Fruit fly (Drosophila melanogaster) whole organism, embryonic: ENCODE data around the gene CG31174.

Experiments used
- CG10543 ChIP-seq: fragments of 200-800 bp; sonication (Bioruptor generic); optimal IDR thresholded peaks from 3 replicates; lab custom pipeline; 2017; ENCODE audit warnings: missing biosample characterization, mild to moderate bottlenecking, missing genetic modification characterization, moderate library complexity
- CG10959 ChIP-seq: fragments of 200-800 bp; sonication (Bioruptor generic); IDR thresholded peaks from 2 replicates; pipeline ENCODE4 v1.3.6; 2022; ENCODE audit warnings: missing biosample characterization, missing genetic modification characterization
- CG12659 ChIP-seq: fragments of 200-800 bp; sonication (Bioruptor generic); optimal IDR thresholded peaks from 3 replicates; lab custom pipeline; 2017; ENCODE audit warnings: mild to moderate bottlenecking, missing biosample characterization, missing genetic modification reagents, missing genetic modification characterization
- CG12744 ChIP-seq: fragments of 200-800 bp; sonication (Bioruptor generic); optimal IDR thresholded peaks from 2 replicates; lab custom pipeline; 2016; ENCODE audit warnings: missing biosample characterization, missing genetic modification characterization
- CG1603 ChIP-seq: fragments of 200-800 bp; sonication (Bioruptor generic); optimal IDR thresholded peaks from 2 replicates; lab custom pipeline; 2019; ENCODE audit warnings: missing biosample characterization, mild to moderate bottlenecking, missing genetic modification characterization, moderate library complexity
- CG16779 ChIP-seq: fragments of 200-800 bp; sonication (Bioruptor generic); IDR thresholded peaks from 2 replicates; pipeline ENCODE4 v1.3.6; 2022; ENCODE audit warnings: missing biosample characterization, missing genetic modification characterization
- CG16813 ChIP-seq: fragments of 200-800 bp; sonication (Bioruptor generic); IDR thresholded peaks from 3 replicates; pipeline ENCODE4 v1.3.6; 2022; ENCODE audit warnings: missing biosample characterization, missing genetic modification characterization; ENCODE audit not compliant: partially characterized antibody
- CG17186 ChIP-seq: fragments of 200-800 bp; sonication (Bioruptor generic); optimal IDR thresholded peaks from 3 replicates; lab custom pipeline; 2017; ENCODE audit warnings: missing biosample characterization, missing genetic modification reagents, missing genetic modification characterization
- CG17385 ChIP-seq: fragments of 200-800 bp; sonication (Bioruptor generic); optimal IDR thresholded peaks from 3 replicates; lab custom pipeline; 2018; ENCODE audit warnings: missing biosample characterization, mild to moderate bottlenecking, missing genetic modification characterization
- CG17912 ChIP-seq: fragments of 200-800 bp; sonication (Bioruptor generic); optimal IDR thresholded peaks from 2 replicates; lab custom pipeline; 2018; ENCODE audit warnings: missing biosample characterization, mild to moderate bottlenecking, missing genetic modification characterization
- CG3995 ChIP-seq: fragments of 200-800 bp; sonication (Bioruptor generic); optimal IDR thresholded peaks from 3 replicates; lab custom pipeline; 2016; ENCODE audit warnings: missing biosample characterization, missing genetic modification characterization
- CG4360 ChIP-seq: fragments of 200-800 bp; sonication (Bioruptor generic); IDR thresholded peaks from 2 replicates; pipeline ENCODE4 v1.3.6; 2022; ENCODE audit warnings: missing biosample characterization, missing genetic modification characterization
- CG6272 ChIP-seq: fragments of 200-800 bp; sonication (Bioruptor generic); IDR thresholded peaks from 2 replicates; pipeline ENCODE4 v1.3.6; 2022; ENCODE audit warnings: missing biosample characterization, missing genetic modification characterization
- CG7556 ChIP-seq: fragments of 200-800 bp; sonication (Bioruptor generic); optimal IDR thresholded peaks from 2 replicates; lab custom pipeline; 2017; ENCODE audit warnings: missing biosample characterization, mild to moderate bottlenecking, missing genetic modification characterization
- CG8388 ChIP-seq: fragments of 200-800 bp; sonication (Bioruptor generic); optimal IDR thresholded peaks from 2 replicates; lab custom pipeline; 2019; ENCODE audit warnings: missing biosample characterization, mild to moderate bottlenecking, missing genetic modification characterization, moderate library complexity
- CHES-1-like ChIP-seq: fragments of 200-800 bp; sonication (Bioruptor generic); optimal IDR thresholded peaks from 2 replicates; lab custom pipeline; 2016; ENCODE audit warnings: missing biosample characterization, missing genetic modification characterization
- Chrac-16 ChIP-seq: fragments of 200-800 bp; sonication (Bioruptor generic); optimal IDR thresholded peaks from 3 replicates; lab custom pipeline; 2016; ENCODE audit warnings: missing biosample characterization, missing genetic modification characterization
- CrebB ChIP-seq: fragments of 200-800 bp; sonication (Bioruptor generic); optimal IDR thresholded peaks from 3 replicates; lab custom pipeline; 2018; ENCODE audit warnings: missing biosample characterization, mild to moderate bottlenecking, missing genetic modification characterization
- Dbx ChIP-seq: fragments of 200-800 bp; sonication (Bioruptor generic); IDR thresholded peaks from 3 replicates; pipeline ENCODE4 v1.3.6; 2022; ENCODE audit warnings: missing biosample characterization, missing genetic modification characterization
- Hr51 ChIP-seq, 2 experiments: fragments of 200-800 bp; sonication (Bioruptor generic); optimal IDR thresholded peaks; 2 replicates in 1 of 2; 3 replicates in 1 of 2; lab custom pipeline; 2016 to 2018; ENCODE audit warnings: missing biosample characterization in 2 of 2, missing genetic modification characterization in 2 of 2, mild to moderate bottlenecking in 1 of 2, moderate library complexity in 1 of 2
- Mrtf ChIP-seq: fragments of 200-800 bp; sonication (Bioruptor generic); IDR thresholded peaks from 3 replicates; pipeline ENCODE4 v1.3.6; 2022; ENCODE audit warnings: missing biosample characterization, missing genetic modification characterization
- NC2α ChIP-seq: fragments of 200-800 bp; sonication (Bioruptor generic); optimal IDR thresholded peaks from 2 replicates; lab custom pipeline; 2016; ENCODE audit warnings: missing biosample characterization, missing genetic modification characterization
- Nf-YC ChIP-seq: fragments of 200-800 bp; optimal IDR thresholded peaks from 3 replicates; lab custom pipeline; 2019; ENCODE audit warnings: missing biosample characterization, mild to moderate bottlenecking, missing genetic modification characterization, moderate library complexity
- Oaz ChIP-seq: fragments of 200-800 bp; sonication (Bioruptor generic); IDR thresholded peaks from 2 replicates; pipeline ENCODE4 v1.3.6; 2022; ENCODE audit warnings: missing biosample characterization, missing genetic modification characterization
- PHDP ChIP-seq: fragments of 200-800 bp; sonication (Bioruptor generic); optimal IDR thresholded peaks from 3 replicates; lab custom pipeline; 2018; ENCODE audit warnings: missing biosample characterization, mild to moderate bottlenecking, missing genetic modification characterization, moderate library complexity
- Sox100B ChIP-seq: fragments of 200-800 bp; sonication (Bioruptor generic); optimal IDR thresholded peaks from 3 replicates; lab custom pipeline; 2018; ENCODE audit warnings: missing biosample characterization, mild to moderate bottlenecking, missing genetic modification characterization
- abd-A ChIP-seq: fragments of 200-800 bp; sonication (Bioruptor generic); optimal IDR thresholded peaks from 3 replicates; lab custom pipeline; 2019; ENCODE audit warnings: missing biosample characterization, mild to moderate bottlenecking, missing genetic modification characterization, moderate library complexity
- bbx ChIP-seq: fragments of 200-800 bp; sonication (Bioruptor generic); IDR thresholded peaks from 2 replicates; pipeline ENCODE4 v1.3.6; 2022; ENCODE audit warnings: missing biosample characterization, missing genetic modification characterization; ENCODE audit not compliant: partially characterized antibody
- cg ChIP-seq: fragments of 200-800 bp; sonication (Bioruptor generic); optimal IDR thresholded peaks from 3 replicates; lab custom pipeline; 2019; ENCODE audit warnings: missing biosample characterization, mild to moderate bottlenecking, missing genetic modification characterization, moderate library complexity
- dpn ChIP-seq, 2 experiments: fragments of 200-800 bp; sonication (Bioruptor generic); optimal IDR thresholded peaks; 3 replicates each; lab custom pipeline; 2016; ENCODE audit warnings: missing biosample characterization in 2 of 2, missing genetic modification characterization in 2 of 2
- eve ChIP-seq, 2 experiments: fragments of >200 bp; optimal IDR thresholded peaks; 2 replicates each; lab custom pipeline; 2017; ENCODE audit warnings: missing biosample characterization in 2 of 2, missing genetic modification characterization in 2 of 2
- exex ChIP-seq: fragments of 200-800 bp; sonication (Bioruptor generic); optimal IDR thresholded peaks from 4 replicates; lab custom pipeline; 2018; ENCODE audit warnings: missing biosample characterization, mild to moderate bottlenecking, missing genetic modification characterization, moderate library complexity
- gce ChIP-seq: fragments of 200-800 bp; sonication (Bioruptor generic); IDR thresholded peaks from 3 replicates; pipeline ENCODE4 v1.3.6; 2022; ENCODE audit warnings: missing biosample characterization, missing genetic modification characterization
- lbe ChIP-seq: fragments of 200-800 bp; sonication (Bioruptor generic); optimal IDR thresholded peaks from 2 replicates; lab custom pipeline; 2016; ENCODE audit warnings: missing biosample characterization, mild to moderate bottlenecking, missing genetic modification characterization
- lov ChIP-seq, 2 experiments: fragments of 200-800 bp in 1 of 2; fragments of >200 bp in 1 of 2; sonication (Bioruptor generic) in 1 of 2; IDR thresholded peaks in 1 of 2; optimal IDR thresholded peaks in 1 of 2; 2 replicates in 1 of 2; 3 replicates in 1 of 2; pipeline versions ENCODE4 v1.3.6 to Lab custom; 2017 to 2022; ENCODE audit warnings: missing biosample characterization in 1 of 2, missing genetic modification characterization in 1 of 2
- mirr ChIP-seq: fragments of 200-800 bp; sonication (Bioruptor generic); optimal IDR thresholded peaks from 3 replicates; lab custom pipeline; 2018; ENCODE audit warnings: missing biosample characterization, mild to moderate bottlenecking, missing genetic modification characterization
- odd ChIP-seq: fragments of 200-800 bp; sonication (Bioruptor generic); optimal IDR thresholded peaks from 2 replicates; lab custom pipeline; 2017; ENCODE audit warnings: missing biosample characterization, mild to moderate bottlenecking, missing genetic modification characterization
- onecut ChIP-seq: fragments of 200-800 bp; sonication (Bioruptor generic); IDR thresholded peaks from 2 replicates; pipeline ENCODE4 v1.3.6; 2022; ENCODE audit warnings: missing biosample characterization, missing genetic modification characterization
- prd ChIP-seq, 3 experiments: fragments of >200 bp in 2 of 3; fragments of 200-800 bp in 1 of 3; sonication (Bioruptor generic) in 1 of 3; optimal IDR thresholded peaks in 2 of 3; IDR thresholded peaks in 1 of 3; 2 replicates in 2 of 3; 3 replicates in 1 of 3; pipeline versions ENCODE4 v1.3.6 to Lab custom; 2017 to 2022; ENCODE audit warnings: missing biosample characterization in 1 of 3, missing genetic modification characterization in 1 of 3
- sisA ChIP-seq: fragments of 200-800 bp; sonication (Bioruptor generic); IDR thresholded peaks from 2 replicates; pipeline ENCODE4 v1.3.6; 2022; ENCODE audit warnings: missing biosample characterization, missing genetic modification characterization
- slbo ChIP-seq: fragments of 200-800 bp; sonication (Bioruptor generic); IDR thresholded peaks from 2 replicates; pipeline ENCODE4 v1.3.6; 2022; ENCODE audit warnings: missing biosample characterization, missing genetic modification characterization
- sqz ChIP-seq: fragments of 200-800 bp; sonication (Bioruptor generic); optimal IDR thresholded peaks from 3 replicates; lab custom pipeline; 2018; ENCODE audit warnings: missing biosample characterization, mild to moderate bottlenecking, missing genetic modification characterization
- usp ChIP-seq: fragments of >200 bp; optimal IDR thresholded peaks from 2 replicates; lab custom pipeline; 2017; ENCODE audit warnings: missing biosample characterization, missing genetic modification characterization
- vnd ChIP-seq: fragments of 200-800 bp; sonication (Bioruptor generic); IDR thresholded peaks from 3 replicates; pipeline ENCODE4 v1.3.6; 2022; ENCODE audit warnings: missing biosample characterization, missing genetic modification characterization; ENCODE audit not compliant: partially characterized antibody
- zen ChIP-seq: fragments of 200-800 bp; sonication (Bioruptor generic); optimal IDR thresholded peaks from 3 replicates; lab custom pipeline; 2018; ENCODE audit warnings: missing biosample characterization, mild to moderate bottlenecking, missing genetic modification characterization, moderate library complexity

The CG31174 gene

DNA sequence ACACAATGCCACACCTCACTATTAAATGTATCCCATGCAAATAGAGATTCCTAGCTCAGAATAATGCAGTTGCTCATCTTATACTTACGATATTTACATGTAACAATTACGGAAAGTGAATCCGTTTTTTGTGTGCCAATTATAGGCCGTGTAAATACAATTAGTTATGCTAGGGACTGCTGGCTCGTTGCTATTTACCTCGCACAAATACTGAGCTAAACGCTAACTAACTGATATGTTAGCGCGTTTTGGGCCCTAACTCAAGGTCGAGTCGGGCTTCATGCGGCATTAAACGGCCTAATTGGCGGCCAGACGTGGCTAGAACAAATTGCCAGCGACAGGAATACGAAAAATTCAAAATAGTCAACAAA lies 12.5 kb downstream of the CG31174 start (continued):
- TF ChIP-seq odd = peak; percentile 11

DNA sequence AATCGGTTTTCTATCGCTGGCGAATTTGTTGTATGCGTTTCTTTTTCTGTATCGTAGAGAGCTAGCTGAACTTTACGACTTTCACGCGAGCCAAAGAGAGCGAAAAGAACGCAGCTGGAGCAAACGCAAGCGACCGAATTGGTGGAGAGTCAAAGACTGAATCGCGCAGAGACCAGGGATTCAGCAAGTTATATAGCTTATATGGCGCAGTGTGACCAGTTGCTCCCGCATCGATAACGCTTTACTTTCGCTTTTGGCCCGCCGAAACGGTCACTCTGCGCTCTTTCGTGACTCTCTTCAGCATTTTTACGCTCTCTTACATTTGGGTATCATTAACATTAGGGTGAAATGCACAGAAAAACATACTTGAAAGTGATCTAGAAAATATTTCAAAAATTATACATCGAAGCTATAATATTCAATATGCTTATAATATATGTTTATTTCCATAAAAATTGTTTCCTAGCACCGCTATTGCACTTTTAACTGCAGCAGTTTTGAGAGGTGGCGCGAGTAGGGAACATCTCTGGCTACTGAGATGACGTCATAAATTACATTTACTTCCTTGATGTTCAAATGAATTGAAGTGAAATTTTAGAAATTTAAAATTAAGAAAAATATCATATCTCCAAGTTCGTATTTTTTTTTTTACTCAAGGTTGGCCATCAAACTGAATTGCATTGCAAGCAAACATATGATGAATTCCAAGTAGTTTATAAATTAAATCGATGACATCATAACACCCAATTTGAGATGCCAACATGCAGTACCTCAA lies 13.0 kb downstream of the CG31174 start, which contains the start of gene glec:
glec (minus strand) TSS at position 169 of the 775 bp plus-strand sequence.
- peak; percentile 82 for TF ChIP-seq bbx (GFP tag; lab: Robert Waterston, UW)
- peak; percentile 19 for TF ChIP-seq lbe (GFP tag; lab: Kevin White, UChicago)
- peak; percentile 57 for TF ChIP-seq CG1603 (tag; lab: Kevin White, UChicago)
- no peak for TF ChIP-seq lov (optimal IDR thresholded peaks at IDR 0.05; lab: Kevin White, UChicago)
- TF ChIP-seq lov (GFP tag; IDR thresholded peaks at IDR 0.05; lab: Robert Waterston, UW) = 0 out of 3 replicates have a peak, but pooled peaks have one; percentile 65
- peak; percentile 72 for TF ChIP-seq mirr
- TF ChIP-seq CrebB (tag; lab: Kevin White, UChicago) = peak; percentile 46
- TF ChIP-seq abd-A (tag; lab: Kevin White, UChicago) = peak; percentile 72
- TF ChIP-seq Sox100B = peak; percentile 2
- peak; percentile 34 for TF ChIP-seq CG17385
- TF ChIP-seq Mrtf = no peak
- peak; percentile 63; the same call in 1 of the 3 replicates for TF ChIP-seq Dbx (GFP tag; lab: Robert Waterston, UW)
- TF ChIP-seq CG16813 (GFP tag; lab: Robert Waterston, UW) = peak; percentile 50; the same call in 2 of the 3 replicates
- peak; percentile 19 to 31 for TF ChIP-seq dpn (GFP tag; optimal IDR thresholded peaks at IDR 0.05; lab: Kevin White, UChicago)
- TF ChIP-seq Hr51 (GFP tag; optimal IDR thresholded peaks at IDR 0.05; lab: Kevin White, UChicago) = peak in 1 of 2 experiments; percentile 58
- peak; percentile 28 for TF ChIP-seq cg (GFP tag; lab: Kevin White, UChicago)
- no peak for TF ChIP-seq Oaz (GFP tag; lab: Robert Waterston, UW)
- TF ChIP-seq CG12744 (GFP tag; lab: Kevin White, UChicago) = no peak
- TF ChIP-seq slbo (GFP tag; lab: Robert Waterston, UW) = peak; percentile 46; the same call in 1 of the 2 replicates
- TF ChIP-seq exex (tag; lab: Kevin White, UChicago) = peak; percentile 2
- TF ChIP-seq gce (GFP tag; lab: Robert Waterston, UW) = peak; percentile 68; the same call in 2 of the 3 replicates
- TF ChIP-seq onecut (GFP tag; lab: Robert Waterston, UW) = peak; percentile 62
- no peak for TF ChIP-seq CG17186 (GFP tag; lab: Kevin White, UChicago)
- TF ChIP-seq NC2α = peak; percentile 86
- TF ChIP-seq CG3995 (GFP tag; lab: Kevin White, UChicago) = no peak
- peak; percentile 16 for TF ChIP-seq CG8388 (GFP tag; lab: Kevin White, UChicago)
- peak; percentile 10 for TF ChIP-seq CG10543 (GFP tag; lab: Kevin White, UChicago)
- peak; percentile 17; the same call in 1 of the 3 replicates for TF ChIP-seq vnd (GFP tag; lab: Robert Waterston, UW)
- TF ChIP-seq sqz = peak; percentile 34
- peak; percentile 50 for TF ChIP-seq CG7556 (GFP tag; lab: Kevin White, UChicago)
- TF ChIP-seq eve (GFP tag; optimal IDR thresholded peaks at IDR 0.05; lab: Kevin White, UChicago) = peak in 1 of 2 experiments; percentile 93
- TF ChIP-seq zen (tag; lab: Kevin White, UChicago) = peak; percentile 5
- no peak for TF ChIP-seq prd (optimal IDR thresholded peaks at IDR 0.05; lab: Kevin White, UChicago)
- peak; percentile 24; the same call in 2 of the 3 replicates for TF ChIP-seq prd (GFP tag; IDR thresholded peaks at IDR 0.05; lab: Robert Waterston, UW)
- peak; percentile 60; the same call in 1 of the 2 replicates for TF ChIP-seq CG4360 (GFP tag; lab: Robert Waterston, UW)
- TF ChIP-seq Nf-YC = peak; percentile 1
- TF ChIP-seq sisA (GFP tag; lab: Robert Waterston, UW) = no peak
- TF ChIP-seq CG12659 (GFP tag; lab: Kevin White, UChicago) = peak; percentile 25
- no peak for TF ChIP-seq CG16779 (GFP tag; lab: Robert Waterston, UW)
- TF ChIP-seq CHES-1-like (GFP tag; lab: Kevin White, UChicago) = peak; percentile 1
- 0 out of 2 replicates have a peak, but pooled peaks have one; percentile 11 for TF ChIP-seq CG6272 (GFP tag; lab: Robert Waterston, UW)
- TF ChIP-seq usp (GFP tag; lab: Kevin White, UChicago) = no peak
- peak; percentile 45 for TF ChIP-seq CG17912
- TF ChIP-seq PHDP (tag; lab: Kevin White, UChicago) = peak; percentile 16
- peak; percentile 46 for TF ChIP-seq Chrac-16 (GFP tag; lab: Kevin White, UChicago)
- no peak for TF ChIP-seq CG10959 (GFP tag; lab: Robert Waterston, UW)
